Worm (Caenorhabditis elegans): ENCODE measurements around the gene sre-13.
A peak's percentile ranks its signal among the peaks of the same experiment; 100 is the strongest.

sre-13 gene

DNA sequence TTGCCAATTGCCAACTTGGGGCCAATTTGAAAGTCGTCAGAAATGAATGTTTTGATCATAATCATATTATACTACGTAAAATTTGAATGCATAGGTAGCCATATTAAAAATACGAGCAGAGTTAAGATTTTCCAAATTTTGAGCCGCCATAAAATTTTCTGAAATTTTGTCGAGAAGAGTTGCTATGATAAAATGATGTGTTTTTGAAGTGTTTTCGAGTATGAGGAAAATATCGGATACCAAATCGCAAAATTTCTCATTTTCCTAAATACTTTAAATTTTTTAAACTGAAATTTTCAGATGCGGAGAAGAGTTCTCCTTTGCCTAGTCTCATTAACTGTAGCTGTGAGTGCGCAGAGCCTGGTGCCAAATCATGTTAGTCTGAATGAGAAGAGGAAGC, 9.3 kb downstream of the sre-13 start, which contains the start of gene tag-297:
Gene tag-297, plus strand, starts transcription at position 301 of the 400 bp plus-strand sequence.
- TF ChIP-seq ama-1 (optimal IDR thresholded peaks at IDR 0.05), result no peak
- no peak for TF ChIP-seq nhr-11 (tag; optimal IDR thresholded peaks at IDR 0.05)
- no peak for TF ChIP-seq lin-35 (GFP tag; optimal IDR thresholded peaks at IDR 0.05)
- TF ChIP-seq aha-1 (tag; optimal IDR thresholded peaks at IDR 0.05), result no peak
- TF ChIP-seq ztf-11 (tag; optimal IDR thresholded peaks at IDR 0.05), result no peak
- TF ChIP-seq nhr-84 (tag; optimal IDR thresholded peaks at IDR 0.05), result no peak
- TF ChIP-seq mep-1 (tag; optimal IDR thresholded peaks at IDR 0.05), result no peak
- TF ChIP-seq grh-1 (GFP tag; IDR thresholded peaks at IDR 0.05), result no peak
- no peak for TF ChIP-seq ceh-82 (tag; optimal IDR thresholded peaks at IDR 0.05)
- TF ChIP-seq egl-13 (tag; optimal IDR thresholded peaks at IDR 0.05), result no peak
- no peak for TF ChIP-seq ceh-8 (GFP tag; optimal IDR thresholded peaks at IDR 0.05)
- TF ChIP-seq zag-1 (tag; optimal IDR thresholded peaks at IDR 0.05), result no peak

ce11 chrII:14626883-14627282, 9.8 kb downstream of the sre-13 start:
- TF ChIP-seq blmp-1 (tag; optimal IDR thresholded peaks at IDR 0.05) (peak; percentile 97), lin-14 (GFP tag; optimal IDR thresholded peaks at IDR 0.05) (no peak)

DNA sequence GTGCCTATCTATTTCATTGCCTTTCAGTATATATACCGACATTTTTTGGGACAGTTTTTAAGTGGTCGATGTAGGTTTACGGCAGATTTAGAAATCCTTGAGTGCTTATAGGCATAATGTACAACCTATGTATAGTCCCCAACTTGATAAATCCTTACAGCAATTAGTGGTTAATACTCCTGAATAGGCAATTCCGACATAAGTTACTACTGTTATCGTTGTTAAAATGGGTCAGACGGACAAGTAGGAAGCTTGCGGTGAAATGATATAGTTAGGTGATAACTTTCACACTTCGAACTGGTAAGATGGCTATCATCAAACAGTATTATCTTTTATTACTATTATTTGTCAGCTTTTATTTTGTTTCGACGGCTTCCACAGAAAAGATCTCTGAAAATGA, 13.9 kb downstream of the sre-13 start, which contains the start of gene mltn-10:
Gene mltn-10, plus strand, starts transcription at position 301 of the 400 bp plus-strand sequence.
- TF ChIP-seq blmp-1 (tag; optimal IDR thresholded peaks at IDR 0.05) (no peak), alr-1 (tag; optimal IDR thresholded peaks at IDR 0.05; ENCODE audit: borderline replicate concordance) (no peak), pag-3 (tag; optimal IDR thresholded peaks at IDR 0.05; ENCODE audit: borderline replicate concordance, insufficient read depth) (no peak), fkh-8 (tag; optimal IDR thresholded peaks at IDR 0.05) (no peak), aly-2 (tag; optimal IDR thresholded peaks at IDR 0.05) (no peak), ama-1 (optimal IDR thresholded peaks at IDR 0.05) (no peak), grh-1 (GFP tag; IDR thresholded peaks at IDR 0.05) (no peak), nhr-90 (tag; optimal IDR thresholded peaks at IDR 0.05; ENCODE audit: poor library complexity) (no peak), C34B4.2 (tag; optimal IDR thresholded peaks at IDR 0.05) (no peak), nhr-84 (tag; optimal IDR thresholded peaks at IDR 0.05) (no peak), vab-15 (tag; optimal IDR thresholded peaks at IDR 0.05) (no peak), egl-27 (tag; optimal IDR thresholded peaks at IDR 0.05) (no peak)

DNA sequence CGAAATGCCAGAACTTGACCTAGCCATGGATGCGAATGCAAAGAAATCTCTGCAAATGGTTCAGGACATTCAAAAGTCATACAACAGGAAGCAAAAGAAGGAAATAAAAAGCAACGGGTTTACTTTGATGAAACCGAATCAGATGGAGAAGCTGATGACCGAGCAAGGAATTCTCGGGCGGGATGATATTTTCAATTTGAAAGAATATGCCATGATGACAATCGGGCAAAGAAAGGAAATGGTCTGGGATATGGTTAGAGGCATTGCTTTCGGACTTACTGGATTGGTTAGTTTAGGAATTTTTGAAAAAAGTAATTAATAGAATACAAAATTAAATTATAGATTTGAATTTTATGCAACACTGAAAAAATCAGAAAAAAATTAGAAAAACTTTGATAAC, 15.9 kb downstream of the sre-13 start:
- TF ChIP-seq F16B12.6 (tag; optimal IDR thresholded peaks at IDR 0.05), result no peak
- no peak for TF ChIP-seq nhr-84 (tag; optimal IDR thresholded peaks at IDR 0.05)
- no peak for TF ChIP-seq ceh-82 (tag; optimal IDR thresholded peaks at IDR 0.05)
- TF ChIP-seq nhr-12 (tag; optimal IDR thresholded peaks at IDR 0.05), result no peak
- no peak for TF ChIP-seq zip-4 (GFP tag; optimal IDR thresholded peaks at IDR 0.05)
- TF ChIP-seq hlh-17 (GFP tag; optimal IDR thresholded peaks at IDR 0.05; ENCODE audit: borderline replicate concordance), result no peak
- no peak for TF ChIP-seq fos-1 (tag; optimal IDR thresholded peaks at IDR 0.05)
- TF ChIP-seq elt-3 (tag; optimal IDR thresholded peaks at IDR 0.05), result no peak
- no peak for TF ChIP-seq jun-1 (tag; optimal IDR thresholded peaks at IDR 0.05)
- no peak for TF ChIP-seq Y116A8C.19 (tag; optimal IDR thresholded peaks at IDR 0.05; ENCODE audit: borderline replicate concordance)
- no peak for TF ChIP-seq irx-1 (tag; optimal IDR thresholded peaks at IDR 0.05)
- TF ChIP-seq zag-1 (tag; optimal IDR thresholded peaks at IDR 0.05), result no peak

- TF ChIP-seq hlh-4 (tag; optimal IDR thresholded peaks at IDR 0.05) (no peak), nhr-85 (tag) (peak; percentile 50), elt-3 (tag; optimal IDR thresholded peaks at IDR 0.05) (peak in 1 of 6 experiments; percentile 13)
Observed at ce11 chrII:14619806-14620205, 16.8 kb downstream of the sre-13 start.

All from whole organism, L1 larva.